Fruit fly (Drosophila melanogaster): ENCODE results near the gene rost.

dm6 chr2L:8952194-8953037 is 36.9 kb downstream of the rost start:
- TF ChIP-seq CTCF (optimal IDR thresholded peaks at IDR 0.05) = peak; percentile 47 to 55
- no peak for TF ChIP-seq CG8478 (optimal IDR thresholded peaks at IDR 0.05)
